Fruit fly (Drosophila melanogaster) whole organism, pupa: ENCODE results near the gene CG8927.

ENCODE experiments used
- CG12605 ChIP-seq: fragments of 200-800 bp; sonication (Bioruptor generic); IDR thresholded peaks from 2 replicates; pipeline ENCODE4 v1.3.6; 2022; ENCODE audit warnings: missing biosample characterization, missing genetic modification characterization
- CG15710 ChIP-seq: fragments of 200-800 bp; sonication (Bioruptor generic); optimal IDR thresholded peaks from 2 replicates; lab custom pipeline; 2018; ENCODE audit warnings: missing biosample characterization, mild to moderate bottlenecking, missing genetic modification characterization, moderate library complexity
- CG34367 ChIP-seq: fragments of 200-800 bp; sonication (Bioruptor generic); optimal IDR thresholded peaks from 2 replicates; lab custom pipeline; 2018; ENCODE audit warnings: missing biosample characterization, mild to moderate bottlenecking, missing genetic modification characterization
- CG4496 ChIP-seq: fragments of 200-800 bp; sonication (Bioruptor generic); IDR thresholded peaks from 3 replicates; pipeline ENCODE4 v1.3.6; 2022; ENCODE audit warnings: missing biosample characterization, missing genetic modification characterization
- CG8159 ChIP-seq: fragments of 200-800 bp; sonication (Bioruptor generic); optimal IDR thresholded peaks from 3 replicates; lab custom pipeline; 2018; ENCODE audit warnings: missing biosample characterization, mild to moderate bottlenecking, missing genetic modification characterization, moderate library complexity
- CG8301 ChIP-seq: fragments of 200-800 bp; sonication (Bioruptor generic); optimal IDR thresholded peaks from 2 replicates; lab custom pipeline; 2018; ENCODE audit warnings: missing biosample characterization, mild to moderate bottlenecking, missing genetic modification characterization
- EcR ChIP-seq: fragments of 200-800 bp; sonication (Bioruptor generic); optimal IDR thresholded peaks from 3 replicates; lab custom pipeline; 2019; ENCODE audit warnings: missing biosample characterization, missing genetic modification characterization, mild to moderate bottlenecking, moderate library complexity, missing genetic modification reagents
- fd96Ca ChIP-seq: fragments of 200-800 bp; sonication (Bioruptor generic); IDR thresholded peaks from 3 replicates; pipeline ENCODE4 v1.3.6; 2022; ENCODE audit warnings: missing biosample characterization, missing genetic modification characterization
- rn ChIP-seq: fragments of 200-800 bp; sonication (Bioruptor generic); IDR thresholded peaks from 2 replicates; pipeline ENCODE4 v1.3.6; 2022; ENCODE audit warnings: missing biosample characterization, missing genetic modification characterization

DNA sequence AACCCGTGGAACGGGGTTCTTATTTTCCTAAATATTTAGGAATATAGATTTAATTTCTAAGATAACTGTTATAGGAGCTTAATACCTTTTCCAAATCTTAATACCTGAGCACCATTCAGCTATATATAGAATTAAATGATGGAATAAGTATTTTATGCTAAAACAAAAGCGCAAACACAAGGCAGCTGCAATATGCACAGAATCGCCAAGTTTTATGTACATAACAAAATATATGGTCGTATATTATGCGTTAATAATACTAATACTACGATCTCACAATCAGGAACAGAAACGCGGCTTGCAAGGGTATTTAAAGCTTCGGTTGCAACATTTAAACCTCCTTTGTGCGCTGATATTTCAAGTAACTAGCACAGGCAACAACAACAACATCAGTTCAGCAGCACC lies 53.9 kb downstream of the CG8927 start:
- TF ChIP-seq CG8301 = peak; percentile 86
- TF ChIP-seq rn (GFP tag; lab: Robert Waterston, UW) = no peak
- peak; percentile 90 for TF ChIP-seq CG15710 (tag; lab: Kevin White, UChicago)
- TF ChIP-seq fd96Ca (GFP tag; lab: Robert Waterston, UW) = no peak
- TF ChIP-seq CG12605 (GFP tag; lab: Robert Waterston, UW) = no peak
- peak; percentile 83 for TF ChIP-seq CG34367 (tag; lab: Kevin White, UChicago)
- TF ChIP-seq EcR (GFP tag; lab: Kevin White, UChicago) = no peak
- no peak for TF ChIP-seq CG4496 (GFP tag; lab: Robert Waterston, UW)
- peak; percentile 95 for TF ChIP-seq CG8159
